Worm (Caenorhabditis elegans) whole organism, L1 larva: ENCODE results near the gene snu-66.

Experiments
- C04F5.9 ChIP-seq: sonication (generic microtip); optimal IDR thresholded peaks from 2 replicates; lab custom pipeline; 2016; ENCODE audit warnings: missing genetic modification characterization, missing compliant biosample characterization
- F16B12.6 ChIP-seq: fragments of 150-350 bp; optimal IDR thresholded peaks from 2 replicates; lab custom pipeline; 2014; ENCODE audit warnings: missing biosample characterization, missing genetic modification characterization
- Y116A8C.19 ChIP-seq: sonication (generic microtip); optimal IDR thresholded peaks from 2 replicates; lab custom pipeline; 2016; ENCODE audit warnings: missing compliant biosample characterization, missing genetic modification characterization, borderline replicate concordance
- alr-1 ChIP-seq: fragments of 200-800 bp; sonication (Bioruptor generic); optimal IDR thresholded peaks from 2 replicates; lab custom pipeline; 2018; ENCODE audit warnings: borderline replicate concordance, mild to moderate bottlenecking, missing genetic modification characterization, missing compliant biosample characterization
- ama-1 ChIP-seq: fragments of 150-350 bp; optimal IDR thresholded peaks from 2 replicates; lab custom pipeline; 2014
- ceh-82 ChIP-seq, 3 experiments: fragments of 150-350 bp in 1 of 3; sonication (generic microtip) in 2 of 3; optimal IDR thresholded peaks; 2 replicates each; lab custom pipeline; 2014 to 2017; ENCODE audit warnings: missing biosample characterization in 3 of 3, missing genetic modification characterization in 3 of 3
- ceh-88 ChIP-seq: fragments of 200-800 bp; sonication (Bioruptor generic); IDR thresholded peaks from 2 replicates; pipeline ENCODE4 v1.3.6; 2022; ENCODE audit warnings: missing genetic modification characterization, missing compliant biosample characterization
- ceh-90 ChIP-seq: sonication (generic microtip); optimal IDR thresholded peaks from 2 replicates; lab custom pipeline; 2016; ENCODE audit warnings: missing genetic modification characterization, missing compliant biosample characterization
- dpl-1 ChIP-seq, 3 experiments: fragments of 150-350 bp in 2 of 3; sonication (generic microtip) in 1 of 3; optimal IDR thresholded peaks; 2 replicates each; lab custom pipeline; 2014 to 2017; ENCODE audit warnings: missing biosample characterization in 3 of 3, missing genetic modification characterization in 3 of 3, missing genetic modification reagents in 3 of 3
- dsc-1 ChIP-seq: sonication (generic microtip); optimal IDR thresholded peaks from 2 replicates; lab custom pipeline; 2016; ENCODE audit warnings: mild to moderate bottlenecking, missing genetic modification characterization, missing compliant biosample characterization
- efl-1 ChIP-seq, 4 experiments: fragments of 150-350 bp; optimal IDR thresholded peaks in 3 of 4; peaks in 1 of 4; 1 replicate in 1 of 4; 2 replicates in 3 of 4; lab custom pipeline; 2014; ENCODE audit warnings: missing biosample characterization in 2 of 4, missing genetic modification characterization in 2 of 4, missing genetic modification reagents in 2 of 4
- efl-3 ChIP-seq: fragments of 200-800 bp; sonication (Bioruptor generic); optimal IDR thresholded peaks from 2 replicates; lab custom pipeline; 2018; ENCODE audit warnings: mild to moderate bottlenecking, missing genetic modification characterization, missing compliant biosample characterization
- egl-13 ChIP-seq: sonication (generic microtip); optimal IDR thresholded peaks from 2 replicates; lab custom pipeline; 2016; ENCODE audit warnings: missing genotype, missing genetic modification reagents, missing genetic modification characterization, missing compliant biosample characterization
- egl-27 ChIP-seq, 2 experiments: fragments of 150-350 bp in 1 of 2; sonication (generic microtip); optimal IDR thresholded peaks; 3 replicates each; lab custom pipeline; 2017 to 2018; ENCODE audit warnings: missing biosample characterization in 2 of 2, missing genetic modification characterization in 2 of 2, missing genetic modification reagents in 2 of 2
- elt-3 ChIP-seq, 6 experiments: fragments of 150-350 bp in 1 of 6; sonication (generic microtip); optimal IDR thresholded peaks; 2 replicates each; lab custom pipeline; 2017 to 2018; ENCODE audit warnings: missing biosample characterization in 6 of 6, missing genetic modification characterization in 6 of 6, inconsistent platforms in 1 of 6
- fkh-4 ChIP-seq: sonication (generic microtip); optimal IDR thresholded peaks from 2 replicates; lab custom pipeline; 2016; ENCODE audit warnings: missing compliant biosample characterization, missing genetic modification characterization, borderline replicate concordance
- fkh-8 ChIP-seq: sonication (generic microtip); optimal IDR thresholded peaks from 2 replicates; lab custom pipeline; 2016; ENCODE audit warnings: mild to moderate bottlenecking, missing genetic modification characterization, missing compliant biosample characterization
- fos-1 ChIP-seq: fragments of 150-350 bp; optimal IDR thresholded peaks from 2 replicates; lab custom pipeline; 2014; ENCODE audit warnings: missing biosample characterization, missing genetic modification characterization
- grh-1 ChIP-seq: fragments of 200-800 bp; sonication (Bioruptor generic); IDR thresholded peaks from 2 replicates; pipeline ENCODE4 v1.3.6; 2022; ENCODE audit warnings: missing genetic modification reagents, missing genetic modification characterization, missing compliant biosample characterization
- hpl-2 ChIP-seq: fragments of 150-350 bp; optimal IDR thresholded peaks from 2 replicates; lab custom pipeline; 2014; ENCODE audit warnings: missing biosample characterization, missing genetic modification reagents, missing genetic modification characterization
- irx-1 ChIP-seq: sonication (generic microtip); optimal IDR thresholded peaks from 2 replicates; lab custom pipeline; 2016; ENCODE audit warnings: missing genetic modification characterization, missing compliant biosample characterization
- jun-1 ChIP-seq: fragments of 150-350 bp; optimal IDR thresholded peaks from 2 replicates; lab custom pipeline; 2014; ENCODE audit warnings: missing biosample characterization, missing genetic modification reagents, missing genetic modification characterization
- lin-13 ChIP-seq: fragments of 150-350 bp; optimal IDR thresholded peaks from 2 replicates; lab custom pipeline; 2014; ENCODE audit warnings: missing biosample characterization, missing genetic modification reagents, missing genetic modification characterization
- lin-15B ChIP-seq: fragments of 150-350 bp; sonication (generic microtip); optimal IDR thresholded peaks from 3 replicates; lab custom pipeline; 2014; ENCODE audit warnings: missing biosample characterization, missing genetic modification characterization
- lin-39 ChIP-seq: fragments of 150-350 bp; optimal IDR thresholded peaks from 2 replicates; lab custom pipeline; 2014; ENCODE audit warnings: missing biosample characterization, missing genetic modification reagents, missing genetic modification characterization
- lir-3 ChIP-seq: sonication (generic microtip); optimal IDR thresholded peaks from 2 replicates; lab custom pipeline; 2016; ENCODE audit warnings: mild to moderate bottlenecking, missing genetic modification characterization, moderate library complexity, missing compliant biosample characterization; ENCODE audit not compliant: poor library complexity
- lsy-2 ChIP-seq, 2 experiments: fragments of 150-350 bp; optimal IDR thresholded peaks; 2 replicates each; lab custom pipeline; 2014; ENCODE audit warnings: missing biosample characterization in 2 of 2, missing genetic modification characterization in 2 of 2
- mab-9 ChIP-seq: fragments of 200-800 bp; sonication (Bioruptor generic); IDR thresholded peaks from 2 replicates; pipeline ENCODE4 v1.3.6; 2022; ENCODE audit warnings: missing genetic modification reagents, missing genetic modification characterization, missing compliant biosample characterization
- mdl-1 ChIP-seq, 2 experiments: fragments of 150-350 bp; optimal IDR thresholded peaks; 2 replicates each; lab custom pipeline; 2014 to 2017; ENCODE audit warnings: missing biosample characterization in 2 of 2, missing genetic modification characterization in 2 of 2, inconsistent platforms in 1 of 2
- mef-2 ChIP-seq: fragments of 150-350 bp; optimal IDR thresholded peaks from 2 replicates; lab custom pipeline; 2014; ENCODE audit warnings: missing biosample characterization, missing genetic modification characterization
- nhr-19 ChIP-seq: fragments of 200-800 bp; sonication (Bioruptor generic); conservative IDR thresholded peaks from 2 replicates; pipeline ENCODE4 v1.3.6; 2022; ENCODE audit warnings: missing genetic modification characterization, missing compliant biosample characterization
- nhr-20 ChIP-seq: sonication (generic microtip); optimal IDR thresholded peaks from 2 replicates; lab custom pipeline; 2016; ENCODE audit warnings: mild to moderate bottlenecking, missing genetic modification characterization, missing compliant biosample characterization
- nhr-28 ChIP-seq: fragments of 150-350 bp; optimal IDR thresholded peaks from 2 replicates; lab custom pipeline; 2014; ENCODE audit warnings: missing biosample characterization, missing genetic modification characterization
- nhr-47 ChIP-seq: sonication (generic microtip); optimal IDR thresholded peaks from 2 replicates; lab custom pipeline; 2016; ENCODE audit warnings: mild to moderate bottlenecking, missing genetic modification characterization, moderate library complexity, missing compliant biosample characterization
- nhr-71 ChIP-seq: sonication (generic microtip); optimal IDR thresholded peaks from 2 replicates; lab custom pipeline; 2016; ENCODE audit warnings: mild to moderate bottlenecking, missing genetic modification characterization, moderate library complexity, missing compliant biosample characterization
- nhr-84 ChIP-seq: sonication (generic microtip); optimal IDR thresholded peaks from 2 replicates; lab custom pipeline; 2017; ENCODE audit warnings: missing biosample characterization, missing genetic modification characterization
- nhr-85 ChIP-seq: sonication (generic microtip); peaks from one replicate; lab custom pipeline; 2016; ENCODE audit warnings: missing genetic modification characterization, inconsistent platforms, missing compliant biosample characterization
- nhr-90 ChIP-seq: sonication (generic microtip); optimal IDR thresholded peaks from 2 replicates; lab custom pipeline; 2016; ENCODE audit warnings: mild to moderate bottlenecking, missing genetic modification characterization, missing compliant biosample characterization; ENCODE audit not compliant: poor library complexity
- pag-3 ChIP-seq: sonication (generic microtip); optimal IDR thresholded peaks from 2 replicates; lab custom pipeline; 2017; ENCODE audit warnings: missing genetic modification characterization, mild to moderate bottlenecking, missing compliant biosample characterization, antibody characterized with exemption, borderline replicate concordance; ENCODE audit not compliant: insufficient read depth
- pax-3 ChIP-seq: fragments of 200-800 bp; sonication (Bioruptor generic); optimal IDR thresholded peaks from 2 replicates; lab custom pipeline; 2018; ENCODE audit warnings: mild to moderate bottlenecking, missing genetic modification characterization, moderate library complexity, missing compliant biosample characterization
- pqm-1 ChIP-seq: sonication (generic microtip); optimal IDR thresholded peaks from 3 replicates; lab custom pipeline; 2017; ENCODE audit warnings: missing biosample characterization, missing genetic modification characterization
- skn-1 ChIP-seq: fragments of 150-350 bp; optimal IDR thresholded peaks from 2 replicates; lab custom pipeline; 2014; ENCODE audit warnings: missing biosample characterization, missing genetic modification characterization
- snpc-4 ChIP-seq: fragments of 150-350 bp; optimal IDR thresholded peaks from 2 replicates; lab custom pipeline; 2014; ENCODE audit warnings: missing biosample characterization, missing genetic modification characterization
- sptf-1 ChIP-seq: fragments of 150-350 bp; optimal IDR thresholded peaks from 2 replicates; lab custom pipeline; 2014; ENCODE audit warnings: missing biosample characterization, missing genetic modification characterization
- tlp-1 ChIP-seq: fragments of 150-350 bp; optimal IDR thresholded peaks from 2 replicates; lab custom pipeline; 2014; ENCODE audit warnings: missing biosample characterization, missing genetic modification characterization
- unc-130 ChIP-seq: fragments of 150-350 bp; optimal IDR thresholded peaks from 2 replicates; lab custom pipeline; 2017; ENCODE audit warnings: missing biosample characterization, missing genetic modification characterization, inconsistent platforms
- unc-98 ChIP-seq: fragments of 200-800 bp; sonication (Bioruptor generic); IDR thresholded peaks from 2 replicates; pipeline ENCODE4 v1.3.6; 2022; ENCODE audit warnings: missing genetic modification characterization, missing compliant biosample characterization
- vab-15 ChIP-seq: sonication (generic microtip); optimal IDR thresholded peaks from 2 replicates; lab custom pipeline; 2017; ENCODE audit warnings: missing genotype, mild to moderate bottlenecking, missing genetic modification characterization, missing compliant biosample characterization
- xbp-1 ChIP-seq: sonication (generic microtip); optimal IDR thresholded peaks from 2 replicates; lab custom pipeline; 2016; ENCODE audit warnings: missing genetic modification characterization, missing compliant biosample characterization
- zip-4 ChIP-seq: fragments of 200-800 bp; sonication (Bioruptor generic); optimal IDR thresholded peaks from 2 replicates; lab custom pipeline; 2018; ENCODE audit warnings: mild to moderate bottlenecking, missing genetic modification characterization, moderate library complexity, missing compliant biosample characterization
- ztf-11 ChIP-seq, 2 experiments: sonication (generic microtip); optimal IDR thresholded peaks; 2 replicates each; lab custom pipeline; 2016 to 2017; ENCODE audit warnings: missing genetic modification characterization in 2 of 2, missing biosample characterization in 1 of 2, missing compliant biosample characterization in 1 of 2
- ztf-4 ChIP-seq: fragments of 150-350 bp; optimal IDR thresholded peaks from 2 replicates; lab custom pipeline; 2014; ENCODE audit warnings: missing biosample characterization, missing genetic modification characterization

snu-66 gene

ce11 chrV:7575563-7575962 is at the start of gene snu-66, which contains the start of gene ints-9:
Gene snu-66, minus strand, starts transcription at chrV:7575670.
Gene ints-9, plus strand, starts transcription at chrV:7575802.
- TF ChIP-seq nhr-84 (tag; lab: Kevin White, UChicago) = no peak
- TF ChIP-seq alr-1 = no peak
- no peak for TF ChIP-seq zip-4
- TF ChIP-seq mdl-1 (tag; optimal IDR thresholded peaks at IDR 0.05; lab: Kevin White, UChicago) = peak in 1 of 2 experiments; percentile 41
- peak; percentile 18 for TF ChIP-seq lir-3 (tag; lab: Kevin White, UChicago)
- no peak for TF ChIP-seq pqm-1 (tag; lab: Kevin White, UChicago)
- TF ChIP-seq nhr-20 (tag; lab: Kevin White, UChicago) = peak; percentile 77
- TF ChIP-seq mef-2 = no peak
- TF ChIP-seq elt-3 (tag; optimal IDR thresholded peaks at IDR 0.05; lab: Kevin White, UChicago) = peak in 2 of 6 experiments; percentile 23 to 35
- peak; percentile 79 to 80 for TF ChIP-seq lsy-2 (tag; optimal IDR thresholded peaks at IDR 0.05; lab: Kevin White, UChicago)
- TF ChIP-seq lin-13 (GFP tag; lab: Kevin White, UChicago) = peak; percentile 57
- no peak for TF ChIP-seq tlp-1
- no peak for TF ChIP-seq fkh-4 (tag; lab: Kevin White, UChicago)
- TF ChIP-seq pax-3 = no peak
- no peak for TF ChIP-seq efl-3 (GFP tag; lab: Kevin White, UChicago)
- no peak for TF ChIP-seq ceh-88 (GFP tag; lab: Robert Waterston, UW)
- TF ChIP-seq unc-98 (GFP tag; lab: Robert Waterston, UW) = no peak
- peak; percentile 67 to 80 for TF ChIP-seq efl-1 (optimal IDR thresholded peaks at IDR 0.05; lab: Kevin White, UChicago)
- peak; percentile 78 to 96 for TF ChIP-seq efl-1 (GFP tag; optimal IDR thresholded peaks at IDR 0.05 in 1 of 2; lab: Kevin White, UChicago)
- no peak for TF ChIP-seq Y116A8C.19
- peak; percentile 71 for TF ChIP-seq unc-130 (tag; lab: Kevin White, UChicago)
- peak; percentile 54 for TF ChIP-seq skn-1 (tag; lab: Kevin White, UChicago)
- peak; percentile 33 for TF ChIP-seq fkh-8 (tag; lab: Kevin White, UChicago)
- TF ChIP-seq dpl-1 (GFP tag; optimal IDR thresholded peaks at IDR 0.05; lab: Kevin White, UChicago) = peak; percentile 68 to 79 (median 79)
- TF ChIP-seq ceh-90 (tag; lab: Kevin White, UChicago) = no peak
- peak; percentile 46 for TF ChIP-seq irx-1 (tag; lab: Kevin White, UChicago)
- no peak for TF ChIP-seq sptf-1 (tag; lab: Kevin White, UChicago)
- TF ChIP-seq egl-27 (tag; optimal IDR thresholded peaks at IDR 0.05; lab: Kevin White, UChicago) = no peak
- TF ChIP-seq nhr-90 (tag; lab: Kevin White, UChicago) = peak; percentile 76
- peak; percentile 70 for TF ChIP-seq nhr-19 (GFP tag; lab: Robert Waterston, UW)
- TF ChIP-seq snpc-4 (tag; lab: Kevin White, UChicago) = peak; percentile 41
- TF ChIP-seq C04F5.9 (tag; lab: Kevin White, UChicago) = no peak
- TF ChIP-seq xbp-1 (tag; lab: Kevin White, UChicago) = peak; percentile 72
- peak; percentile 48 for TF ChIP-seq lin-39 (tag; lab: Kevin White, UChicago)
- peak; percentile 64 for TF ChIP-seq grh-1 (GFP tag; lab: Robert Waterston, UW)
- peak; percentile 30 for TF ChIP-seq jun-1 (tag; lab: Kevin White, UChicago)
- no peak for TF ChIP-seq hpl-2
- peak; percentile 63 for TF ChIP-seq lin-15B
- TF ChIP-seq nhr-28 (tag; lab: Kevin White, UChicago) = no peak
- peak; percentile 29 for TF ChIP-seq ama-1 (lab: Kevin White, UChicago)
- TF ChIP-seq ztf-11 (tag; optimal IDR thresholded peaks at IDR 0.05; lab: Kevin White, UChicago) = peak in 1 of 2 experiments; percentile 33
- TF ChIP-seq dsc-1 = peak; percentile 68
- no peak for TF ChIP-seq vab-15 (tag; lab: Kevin White, UChicago)
- TF ChIP-seq nhr-85 (tag; lab: Kevin White, UChicago) = peak; percentile 81
- TF ChIP-seq pag-3 (tag; lab: Kevin White, UChicago) = no peak
- no peak for TF ChIP-seq ztf-4
- TF ChIP-seq nhr-47 = peak; percentile 81
- TF ChIP-seq fos-1 = peak; percentile 34
- peak; percentile 66 to 81 (median 67) for TF ChIP-seq ceh-82 (tag; optimal IDR thresholded peaks at IDR 0.05; lab: Kevin White, UChicago)
- peak; percentile 36 for TF ChIP-seq F16B12.6
- TF ChIP-seq nhr-71 (tag; lab: Kevin White, UChicago) = peak; percentile 84
- no peak for TF ChIP-seq mab-9 (GFP tag; lab: Robert Waterston, UW)
- TF ChIP-seq egl-13 (tag; lab: Kevin White, UChicago) = no peak
